Fruit fly (Drosophila melanogaster): ENCODE data around the gene CG6845.

Gene CG6845

DNA sequence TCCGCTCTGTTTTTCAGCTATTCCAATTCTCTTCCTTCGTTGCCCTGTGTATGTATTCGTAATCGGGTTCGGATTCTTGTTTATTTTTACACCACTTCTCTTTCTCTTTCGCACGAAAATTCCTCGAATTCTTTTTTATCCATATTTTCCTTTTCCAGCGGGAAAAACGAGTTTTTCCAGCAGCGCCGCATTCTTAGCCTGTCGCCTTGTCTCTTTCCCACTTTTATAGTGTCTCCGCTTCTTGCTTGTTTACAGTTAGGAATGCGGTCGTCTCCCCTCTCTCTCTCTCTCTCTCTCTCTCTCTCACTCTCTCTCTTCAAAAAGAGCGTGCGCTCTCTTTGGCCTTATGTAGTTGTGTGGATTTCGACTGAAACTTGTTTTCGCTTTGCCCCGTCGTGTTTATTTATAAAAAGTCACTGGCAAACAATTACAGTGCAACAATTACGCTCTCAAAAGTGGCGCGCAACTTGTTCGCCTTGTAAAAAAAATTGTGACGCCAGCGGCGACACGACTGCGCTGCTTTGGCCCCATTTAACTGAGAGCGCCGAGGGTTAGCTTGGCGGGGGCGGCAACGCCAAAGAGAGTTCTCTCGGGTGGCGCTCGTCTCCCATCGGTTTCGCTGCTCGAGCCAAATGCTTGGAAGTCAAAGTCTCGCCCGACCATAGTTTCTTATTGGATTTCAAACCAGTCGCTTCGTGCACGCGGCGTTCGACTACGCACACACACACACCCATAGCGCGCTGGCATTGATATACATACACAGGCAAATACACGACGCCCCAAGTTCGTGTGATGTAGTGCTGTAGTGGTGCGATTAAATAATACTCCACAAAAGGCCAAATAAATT lies 14.9 kb upstream of the CG6845 start (continued):
- peak; percentile 7 for TF ChIP-seq CG4707 (GFP tag; optimal IDR thresholded peaks at IDR 0.05)
- TF ChIP-seq H2.0 (GFP tag; IDR thresholded peaks at IDR 0.05): no peak
- 0 out of 2 replicates have a peak, but pooled peaks have one; percentile 14 for TF ChIP-seq Nf-YA (GFP tag; IDR thresholded peaks at IDR 0.05)
- 0 out of 2 replicates have a peak, but pooled peaks have one; percentile 34 for TF ChIP-seq CG4360 (GFP tag; IDR thresholded peaks at IDR 0.05)
- TF ChIP-seq Hmr (GFP tag; optimal IDR thresholded peaks at IDR 0.05): peak; percentile 70
- TF ChIP-seq lbe (GFP tag; optimal IDR thresholded peaks at IDR 0.05): peak; percentile 25
- TF ChIP-seq B-H1 (GFP tag; IDR thresholded peaks at IDR 0.05): no peak
- no peak for TF ChIP-seq gt (GFP tag; IDR thresholded peaks at IDR 0.05)
- TF ChIP-seq Dek (tag; optimal IDR thresholded peaks at IDR 0.05): peak; percentile 22
- TF ChIP-seq Dad (GFP tag; optimal IDR thresholded peaks at IDR 0.05): peak; percentile 39
- TF ChIP-seq ci (GFP tag; IDR thresholded peaks at IDR 0.05): peak; percentile 66
- TF ChIP-seq CG6175 (GFP tag; IDR thresholded peaks at IDR 0.05): peak; percentile 96
- peak; percentile 24 for TF ChIP-seq MTF-1 (GFP tag; optimal IDR thresholded peaks at IDR 0.05; ENCODE audit: borderline replicate concordance)
- TF ChIP-seq Lpt (GFP tag; optimal IDR thresholded peaks at IDR 0.05): peak; percentile 50
- peak; percentile 13 for TF ChIP-seq twi (tag; optimal IDR thresholded peaks at IDR 0.05)
- no peak; the same call in 2 of the 3 replicates for TF ChIP-seq HLH4C (GFP tag; IDR thresholded peaks at IDR 0.05; ENCODE audit: partially characterized antibody)
- TF ChIP-seq CG6791 (GFP tag; IDR thresholded peaks at IDR 0.05; ENCODE audit: partially characterized antibody): peak; percentile 32; the same call in 1 of the 3 replicates
- TF ChIP-seq CG11723 (GFP tag; optimal IDR thresholded peaks at IDR 0.05): peak; percentile 20
- no peak for TF ChIP-seq pzg (GFP tag; optimal IDR thresholded peaks at IDR 0.05)
- no peak for TF ChIP-seq cato (GFP tag; optimal IDR thresholded peaks at IDR 0.05; ENCODE audit: borderline replicate concordance)
- TF ChIP-seq CG1792 (GFP tag; optimal IDR thresholded peaks at IDR 0.05): peak; percentile 19
- TF ChIP-seq CG7987 (GFP tag; optimal IDR thresholded peaks at IDR 0.05): no peak
- TF ChIP-seq CG2120 (GFP tag; optimal IDR thresholded peaks at IDR 0.05): no peak
- TF ChIP-seq kni (GFP tag; optimal IDR thresholded peaks at IDR 0.05): peak; percentile 97
- no peak; the same call in 1 of the 2 replicates for TF ChIP-seq wdn (GFP tag; IDR thresholded peaks at IDR 0.05)
- TF ChIP-seq CG13123 (GFP tag; optimal IDR thresholded peaks at IDR 0.05): peak; percentile 14
- peak; percentile 42; the same call in 1 of the 2 replicates for TF ChIP-seq Scr (GFP tag; IDR thresholded peaks at IDR 0.05; ENCODE audit: partially characterized antibody)
- peak in 1 of 2 experiments; percentile 93 for TF ChIP-seq Pdp1 (GFP tag; optimal IDR thresholded peaks at IDR 0.05)
- TF ChIP-seq bbx (GFP tag; IDR thresholded peaks at IDR 0.05; ENCODE audit: partially characterized antibody): peak; percentile 24; the same call in 1 of the 2 replicates
- TF ChIP-seq CG16863 (GFP tag; optimal IDR thresholded peaks at IDR 0.05): peak; percentile 27
- peak in 1 of 2 experiments; percentile 20 for TF ChIP-seq dpn (GFP tag; optimal IDR thresholded peaks at IDR 0.05)
- TF ChIP-seq CG34376 (GFP tag; optimal IDR thresholded peaks at IDR 0.05): peak; percentile 85
- TF ChIP-seq tgo (GFP tag; IDR thresholded peaks at IDR 0.05): no peak
- TF ChIP-seq z (GFP tag; IDR thresholded peaks at IDR 0.05): no peak
- peak; percentile 22 for TF ChIP-seq NC2β (GFP tag; optimal IDR thresholded peaks at IDR 0.05)
- peak; percentile 48 for TF ChIP-seq CG12299 (tag; optimal IDR thresholded peaks at IDR 0.05)
- no peak for TF ChIP-seq ac (GFP tag; optimal IDR thresholded peaks at IDR 0.05)
- TF ChIP-seq CG17912 (GFP tag; optimal IDR thresholded peaks at IDR 0.05): peak; percentile 20
- TF ChIP-seq nerfin-1 (tag; optimal IDR thresholded peaks at IDR 0.05): peak; percentile 93
- TF ChIP-seq chn (GFP tag; optimal IDR thresholded peaks at IDR 0.05): no peak
- no peak for TF ChIP-seq Taf1 (GFP tag; IDR thresholded peaks at IDR 0.05)
- TF ChIP-seq CG16779 (GFP tag; IDR thresholded peaks at IDR 0.05): 0 out of 2 replicates have a peak, but pooled peaks have one; percentile 6
- peak; percentile 11 for TF ChIP-seq CG2678 (tag; optimal IDR thresholded peaks at IDR 0.05)
- TF ChIP-seq CG2889 (GFP tag; IDR thresholded peaks at IDR 0.05): no peak
- peak; percentile 65 for TF ChIP-seq CG13894 (tag; optimal IDR thresholded peaks at IDR 0.05)
- peak; percentile 38; the same call in 1 of the 2 replicates for TF ChIP-seq vvl (GFP tag; IDR thresholded peaks at IDR 0.05)
- peak; percentile 46 for TF ChIP-seq Hr3 (GFP tag; optimal IDR thresholded peaks at IDR 0.05)
- no peak for TF ChIP-seq dan (GFP tag; IDR thresholded peaks at IDR 0.05)

All from whole organism, embryonic.